Fruit fly (Drosophila melanogaster): ENCODE measurements around the gene CG43998.

dm6 chr3R:23948324-23948465 lies 19.4 kb upstream of the CG43998 start, which contains the start of gene CG12268:
- TF ChIP-seq kay (GFP tag; ENCODE audit: borderline replicate concordance): no peak
- no peak for TF ChIP-seq bab1 (GFP tag; optimal IDR thresholded peaks at IDR 0.05)
- no peak for TF ChIP-seq Mnt (GFP tag; optimal IDR thresholded peaks at IDR 0.05)
- TF ChIP-seq ovo (GFP tag; optimal IDR thresholded peaks at IDR 0.05): no peak
- no peak for TF ChIP-seq CG7045 (GFP tag; optimal IDR thresholded peaks at IDR 0.05)
- TF ChIP-seq CG11617 (GFP tag; optimal IDR thresholded peaks at IDR 0.05): no peak
- no peak for TF ChIP-seq Hr96 (GFP tag; optimal IDR thresholded peaks at IDR 0.05)
- no peak for TF ChIP-seq CG5204 (GFP tag; optimal IDR thresholded peaks at IDR 0.05)
- no peak for TF ChIP-seq CG1620 (GFP tag; optimal IDR thresholded peaks at IDR 0.05)
- no peak for TF ChIP-seq pad (GFP tag; optimal IDR thresholded peaks at IDR 0.05)
